Fruit fly (Drosophila melanogaster) Kc167 (cell line): ENCODE measurements around the gene Reck.

Experiments
- Myc ChIP-seq: fragments of >200 bp; optimal IDR thresholded peaks from 2 replicates; lab custom pipeline; 2017; ENCODE audit warnings: missing external identifiers
- h ChIP-seq: fragments of >200 bp; optimal IDR thresholded peaks from 3 replicates; lab custom pipeline; 2018; ENCODE audit warnings: missing external identifiers
- insv ChIP-seq: fragments of >200 bp; optimal IDR thresholded peaks from 3 replicates; lab custom pipeline; 2018; ENCODE audit warnings: missing external identifiers
- ttk ChIP-seq: sonication (Bioruptor generic); optimal IDR thresholded peaks from 2 replicates; lab custom pipeline; 2017; ENCODE audit warnings: missing external identifiers

DNA sequence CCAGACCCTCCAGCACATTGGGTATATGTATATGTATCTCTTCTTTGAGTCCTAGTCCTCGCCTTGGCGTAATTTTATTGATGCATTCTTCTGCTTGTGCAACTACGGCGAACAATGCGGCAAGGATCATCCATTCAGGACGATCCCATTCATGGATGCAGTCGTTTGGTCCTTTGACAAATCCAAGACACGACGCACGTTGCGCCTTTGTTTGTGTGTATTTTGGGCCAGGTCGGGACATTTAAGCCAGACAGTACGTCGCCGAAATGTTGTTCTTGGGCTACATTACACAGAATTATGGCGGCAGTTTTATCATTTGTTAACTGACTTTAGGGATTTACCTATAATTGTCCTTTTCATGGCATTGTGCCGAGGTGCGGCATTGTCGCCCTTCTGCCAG, 31.3 kb upstream of the Reck start:
- TF ChIP-seq insv, result no peak
- TF ChIP-seq ttk (lab: Kevin White, UChicago), result no peak
- TF ChIP-seq h, result no peak
- TF ChIP-seq Myc (lab: Kevin White, UChicago), result no peak
